Fruit fly (Drosophila melanogaster): ENCODE data around the gene Tengl2.

Gene Tengl2

dm6 chr2L:2214004-2214403 is 25.2 kb downstream of the Tengl2 start, which contains the start of the genes Uch and CG34174 (continued):
- TF ChIP-seq CG13894 (tag; optimal IDR thresholded peaks at IDR 0.05) (peak; percentile 61), pzg (GFP tag; optimal IDR thresholded peaks at IDR 0.05) (peak; percentile 78), rib (GFP tag; IDR thresholded peaks at IDR 0.05) (no peak), CkIIα-i1 (GFP tag; IDR thresholded peaks at IDR 0.05) (no peak), pho (GFP tag; optimal IDR thresholded peaks at IDR 0.05) (no peak), vvl (GFP tag; IDR thresholded peaks at IDR 0.05) (no peak), CG8290 (GFP tag; optimal IDR thresholded peaks at IDR 0.05) (peak; percentile 96), CG8290 (tag; optimal IDR thresholded peaks at IDR 0.05) (peak; percentile 59 to 82), repo (GFP tag; optimal IDR thresholded peaks at IDR 0.05) (no peak), Dp (GFP tag; optimal IDR thresholded peaks at IDR 0.05) (peak; percentile 50), Trl (optimal IDR thresholded peaks at IDR 0.05) (peak in 1 of 2 experiments; percentile 19), Trl (GFP tag; optimal IDR thresholded peaks at IDR 0.05) (peak; percentile 4), MTF-1 (GFP tag; optimal IDR thresholded peaks at IDR 0.05; ENCODE audit: borderline replicate concordance) (no peak), Nf-YC (tag; optimal IDR thresholded peaks at IDR 0.05) (peak; percentile 27), Fer2 (tag; optimal IDR thresholded peaks at IDR 0.05) (no peak), CG9437 (GFP tag; optimal IDR thresholded peaks at IDR 0.05) (peak; percentile 11), Stat92E (GFP tag; optimal IDR thresholded peaks at IDR 0.05) (peak in 1 of 3 experiments; percentile 23), ewg (GFP tag; optimal IDR thresholded peaks at IDR 0.05) (peak; percentile 25), crp (GFP tag; optimal IDR thresholded peaks at IDR 0.05) (peak in 1 of 2 experiments; percentile 39), CG10959 (GFP tag; IDR thresholded peaks at IDR 0.05) (no peak), unc-4 (GFP tag; IDR thresholded peaks at IDR 0.05; ENCODE audit: partially characterized antibody) (peak; percentile 77), CG15514 (GFP tag; optimal IDR thresholded peaks at IDR 0.05) (peak; percentile 44), Bgb (GFP tag; IDR thresholded peaks at IDR 0.05; ENCODE audit: partially characterized antibody) (peak; percentile 68), CG17829 (tag; optimal IDR thresholded peaks at IDR 0.05) (peak; percentile 19), CG4360 (GFP tag; IDR thresholded peaks at IDR 0.05) (no peak), Scr (GFP tag; IDR thresholded peaks at IDR 0.05; ENCODE audit: partially characterized antibody) (peak; percentile 78), CG14710 (tag; optimal IDR thresholded peaks at IDR 0.05) (peak; percentile 100), exex (tag; optimal IDR thresholded peaks at IDR 0.05) (peak; percentile 15), CG17186 (GFP tag; optimal IDR thresholded peaks at IDR 0.05) (peak; percentile 24), CG2712 (tag; optimal IDR thresholded peaks at IDR 0.05) (peak; percentile 23), CG15696 (tag; optimal IDR thresholded peaks at IDR 0.05) (peak; percentile 1), YL-1 (GFP tag; optimal IDR thresholded peaks at IDR 0.05) (peak; percentile 37), phol (tag; optimal IDR thresholded peaks at IDR 0.05) (peak; percentile 58), knrl (GFP tag; IDR thresholded peaks at IDR 0.05; ENCODE audit: partially characterized antibody) (peak; percentile 80), Dref (GFP tag; IDR thresholded peaks at IDR 0.05) (peak; percentile 60), GATAe (GFP tag; conservative IDR thresholded peaks at IDR 0.05) (no peak), CG12391 (tag; optimal IDR thresholded peaks at IDR 0.05) (no peak), lbe (GFP tag; optimal IDR thresholded peaks at IDR 0.05) (peak; percentile 43), CG6791 (GFP tag; IDR thresholded peaks at IDR 0.05; ENCODE audit: partially characterized antibody) (peak; percentile 65), amos (GFP tag; IDR thresholded peaks at IDR 0.05; ENCODE audit: partially characterized antibody) (peak; percentile 67; the same call in 1 of the 2 replicates), bcd (GFP tag; optimal IDR thresholded peaks at IDR 0.05) (peak; percentile 24), Side (GFP tag; optimal IDR thresholded peaks at IDR 0.05) (no peak), CG4328 (GFP tag; optimal IDR thresholded peaks at IDR 0.05) (no peak), CG10979 (tag; optimal IDR thresholded peaks at IDR 0.05) (peak; percentile 10), CG33557 (GFP tag; optimal IDR thresholded peaks at IDR 0.05) (peak; percentile 32), CG12155 (GFP tag; optimal IDR thresholded peaks at IDR 0.05) (peak; percentile 21), B-H2 (GFP tag; optimal IDR thresholded peaks at IDR 0.05) (peak; percentile 38), Sin3A (optimal IDR thresholded peaks at IDR 0.05) (peak; percentile 43), CG17361 (GFP tag; IDR thresholded peaks at IDR 0.05) (peak; percentile 46; the same call in 1 of the 3 replicates), fd3F (GFP tag; optimal IDR thresholded peaks at IDR 0.05) (no peak)
